Worm (Caenorhabditis elegans): ENCODE measurements around the gene pqn-73.

Gene pqn-73

DNA sequence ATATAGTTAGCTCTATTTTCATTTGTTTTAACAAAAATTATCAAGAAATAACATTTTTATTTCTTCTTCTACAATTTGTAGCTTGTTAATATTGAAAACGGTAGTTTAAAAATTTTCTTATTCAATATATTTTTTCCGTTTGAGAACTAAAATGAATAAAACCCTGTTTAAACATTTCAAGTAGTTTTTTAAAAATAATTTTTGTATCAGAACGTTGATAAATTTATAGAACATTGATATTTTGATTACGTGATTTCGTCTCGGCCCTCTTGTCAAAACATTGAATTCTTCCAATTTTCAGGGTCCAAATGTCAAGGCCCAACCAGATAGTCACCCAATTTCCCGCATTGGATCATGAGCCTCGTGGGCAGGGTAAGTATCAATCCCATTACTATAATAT lies at the start of gene pqn-73:
TSS of gene pqn-73 (plus strand) at position 301 of the 400 bp plus-strand sequence.
- no peak for TF ChIP-seq ces-1 (GFP tag; optimal IDR thresholded peaks at IDR 0.05)
- TF ChIP-seq unc-86 (tag; optimal IDR thresholded peaks at IDR 0.05): no peak
- TF ChIP-seq skn-1 (tag; optimal IDR thresholded peaks at IDR 0.05): no peak

DNA sequence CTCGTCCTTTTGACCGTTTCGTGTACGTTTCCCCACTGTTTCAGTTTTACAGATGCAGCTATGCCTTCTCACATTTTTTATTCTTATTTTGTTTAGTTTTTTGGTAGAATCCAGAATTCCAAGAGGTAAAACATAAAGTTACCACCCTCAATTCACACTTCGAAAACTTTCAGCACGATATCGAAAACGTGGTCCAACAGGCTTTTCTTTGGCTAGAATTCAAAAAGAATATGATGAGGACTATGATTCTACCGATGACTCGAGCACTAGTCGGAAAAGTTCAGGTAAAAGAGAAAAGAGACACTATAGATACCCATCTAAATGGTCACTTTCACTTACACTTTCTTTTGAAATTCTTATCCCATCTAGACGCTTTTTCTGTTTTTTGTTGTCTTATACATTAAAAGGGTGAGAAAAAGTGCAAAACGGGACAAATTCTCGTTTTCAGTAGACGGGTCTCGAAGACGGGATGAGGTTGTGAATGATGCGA lies 46.2 kb upstream of the pqn-73 start, which contains the start of gene M05D6.9:
TSS of gene M05D6.9 (plus strand) at position 51 of the 490 bp plus-strand sequence.
- TF ChIP-seq jun-1 (tag; optimal IDR thresholded peaks at IDR 0.05) (no peak), egl-27 (tag; optimal IDR thresholded peaks at IDR 0.05) (no peak), lin-15B (tag; optimal IDR thresholded peaks at IDR 0.05) (no peak), blmp-1 (tag; optimal IDR thresholded peaks at IDR 0.05) (peak; percentile 64)

DNA sequence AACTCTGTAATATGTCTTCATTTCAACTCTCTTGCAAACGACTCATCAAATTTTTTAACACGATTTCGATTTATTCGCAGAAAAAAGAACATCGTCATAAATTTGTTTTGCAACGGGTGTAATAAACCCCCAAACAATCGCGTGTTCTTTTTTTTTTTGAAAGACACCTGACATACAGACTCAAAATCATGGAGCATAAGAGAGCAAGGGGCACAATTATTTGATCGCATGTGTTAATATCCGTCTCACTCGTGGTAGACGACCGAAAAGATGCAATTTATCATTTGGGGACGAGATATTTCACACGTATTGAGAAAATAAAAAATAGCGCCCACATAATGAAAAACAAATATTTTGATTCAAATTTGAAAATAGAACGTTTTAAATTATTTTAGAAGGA lies 44.3 kb upstream of the pqn-73 start:
- TF ChIP-seq ceh-88 (GFP tag; IDR thresholded peaks at IDR 0.05): no peak
- TF ChIP-seq rnt-1 (tag; optimal IDR thresholded peaks at IDR 0.05): peak; percentile 56
- TF ChIP-seq vab-15 (tag; optimal IDR thresholded peaks at IDR 0.05): no peak
- TF ChIP-seq nhr-19 (GFP tag; conservative IDR thresholded peaks at IDR 0.05): 0 out of 2 replicates have a peak, but pooled peaks have one; percentile 31
- TF ChIP-seq efl-1 (optimal IDR thresholded peaks at IDR 0.05): no peak
- peak in 1 of 2 experiments; percentile 58 for TF ChIP-seq efl-1 (GFP tag; optimal IDR thresholded peaks at IDR 0.05 in 1 of 2)
- TF ChIP-seq lin-14 (GFP tag; optimal IDR thresholded peaks at IDR 0.05): peak; percentile 74
- peak; percentile 28 for TF ChIP-seq nhr-71 (tag; optimal IDR thresholded peaks at IDR 0.05)
- TF ChIP-seq fkh-10 (GFP tag; optimal IDR thresholded peaks at IDR 0.05): no peak
- peak in 1 of 2 experiments; percentile 25 for TF ChIP-seq lsy-2 (tag; optimal IDR thresholded peaks at IDR 0.05)
- TF ChIP-seq nhr-11 (tag; optimal IDR thresholded peaks at IDR 0.05): no peak

DNA sequence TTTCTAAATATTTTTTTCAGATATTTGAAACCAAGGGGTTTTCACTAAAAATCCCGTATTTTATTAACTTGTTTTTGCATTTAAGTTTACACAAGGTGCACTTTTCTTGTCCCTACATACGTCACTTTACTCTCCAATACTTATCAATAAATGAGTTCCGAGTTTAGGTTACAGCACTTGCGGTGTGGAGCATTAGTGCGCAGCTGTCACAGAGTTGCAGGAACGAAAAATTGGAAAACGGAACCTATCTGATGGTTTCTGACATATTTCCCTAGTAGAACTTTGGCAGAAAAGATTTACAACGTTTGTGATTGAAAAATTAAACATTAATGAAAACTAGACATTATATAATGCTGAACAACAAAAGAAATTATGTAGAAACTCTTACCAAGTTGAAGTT lies 42.3 kb upstream of the pqn-73 start:
- TF ChIP-seq unc-86 (tag; optimal IDR thresholded peaks at IDR 0.05): no peak
- no peak for TF ChIP-seq nhr-11 (tag; optimal IDR thresholded peaks at IDR 0.05)
- no peak for TF ChIP-seq nhr-28 (tag; optimal IDR thresholded peaks at IDR 0.05)
- no peak for TF ChIP-seq nhr-47 (tag; optimal IDR thresholded peaks at IDR 0.05)
- TF ChIP-seq fos-1 (tag; optimal IDR thresholded peaks at IDR 0.05): no peak
- TF ChIP-seq mdl-1 (tag; optimal IDR thresholded peaks at IDR 0.05): no peak
- TF ChIP-seq unc-98 (GFP tag; IDR thresholded peaks at IDR 0.05): no peak
- no peak for TF ChIP-seq unc-30 (tag; optimal IDR thresholded peaks at IDR 0.05)
- TF ChIP-seq lin-14 (GFP tag; optimal IDR thresholded peaks at IDR 0.05): no peak
- no peak for TF ChIP-seq sup-37 (GFP tag; optimal IDR thresholded peaks at IDR 0.05)
- no peak for TF ChIP-seq aha-1 (tag; optimal IDR thresholded peaks at IDR 0.05)
- no peak for TF ChIP-seq ceh-90 (tag; optimal IDR thresholded peaks at IDR 0.05)
- TF ChIP-seq lin-13 (GFP tag; optimal IDR thresholded peaks at IDR 0.05): no peak

DNA sequence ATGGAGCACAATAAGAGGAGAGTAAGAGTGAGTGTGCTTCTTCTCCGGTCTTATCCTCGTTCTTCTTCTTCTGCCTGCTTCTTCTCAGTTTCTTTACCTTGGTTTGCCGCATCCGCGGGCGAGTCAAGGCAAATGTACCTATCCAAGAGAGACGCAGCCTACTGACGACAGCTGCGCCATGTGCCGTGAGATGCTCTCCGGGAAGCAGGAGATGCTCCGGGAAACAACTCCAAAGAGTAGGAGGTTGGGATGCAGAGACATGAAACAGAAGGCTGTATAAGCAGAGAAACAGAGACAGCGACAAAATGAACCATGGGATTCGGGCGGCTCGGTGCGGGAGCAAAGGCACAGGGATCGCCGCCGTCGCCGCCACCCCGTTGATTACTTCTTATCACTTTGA lies 41.5 kb upstream of the pqn-73 start:
- no peak for TF ChIP-seq unc-62 (GFP tag; optimal IDR thresholded peaks at IDR 0.05)
- no peak for TF ChIP-seq nhr-237 (tag; optimal IDR thresholded peaks at IDR 0.05)
- no peak for TF ChIP-seq fkh-8 (tag; optimal IDR thresholded peaks at IDR 0.05)
- TF ChIP-seq jun-1 (tag; optimal IDR thresholded peaks at IDR 0.05): no peak
- no peak for TF ChIP-seq fos-1 (tag; optimal IDR thresholded peaks at IDR 0.05)
- TF ChIP-seq mef-2 (tag; optimal IDR thresholded peaks at IDR 0.05): no peak
- TF ChIP-seq lin-14 (GFP tag; optimal IDR thresholded peaks at IDR 0.05): peak; percentile 78
- TF ChIP-seq ztf-4 (tag; optimal IDR thresholded peaks at IDR 0.05): no peak
- TF ChIP-seq nhr-76 (tag; optimal IDR thresholded peaks at IDR 0.05): no peak
- TF ChIP-seq ceh-63 (GFP tag; optimal IDR thresholded peaks at IDR 0.05): no peak
- TF ChIP-seq F16B12.6 (tag; optimal IDR thresholded peaks at IDR 0.05): no peak
- TF ChIP-seq lin-13 (GFP tag; optimal IDR thresholded peaks at IDR 0.05): no peak
- TF ChIP-seq isw-1 (GFP tag; IDR thresholded peaks at IDR 0.05): no peak
- no peak for TF ChIP-seq ceh-88 (GFP tag; IDR thresholded peaks at IDR 0.05)
- TF ChIP-seq nhr-90 (tag; optimal IDR thresholded peaks at IDR 0.05; ENCODE audit: poor library complexity): no peak
- TF ChIP-seq zag-1 (tag; optimal IDR thresholded peaks at IDR 0.05): no peak
- TF ChIP-seq lsy-2 (tag; optimal IDR thresholded peaks at IDR 0.05): peak in 1 of 2 experiments; percentile 34
- TF ChIP-seq mab-9 (GFP tag; IDR thresholded peaks at IDR 0.05): no peak
- no peak for TF ChIP-seq tlp-1 (tag; optimal IDR thresholded peaks at IDR 0.05)
- TF ChIP-seq sptf-1 (tag; optimal IDR thresholded peaks at IDR 0.05): no peak
- TF ChIP-seq nhr-47 (tag; optimal IDR thresholded peaks at IDR 0.05): peak; percentile 0
- TF ChIP-seq aha-1 (tag; optimal IDR thresholded peaks at IDR 0.05): no peak
- peak; percentile 31 for TF ChIP-seq nhr-20 (tag; optimal IDR thresholded peaks at IDR 0.05)
- TF ChIP-seq efl-1 (optimal IDR thresholded peaks at IDR 0.05): no peak
- TF ChIP-seq efl-1 (GFP tag; optimal IDR thresholded peaks at IDR 0.05 in 1 of 2): no peak
- TF ChIP-seq dsc-1 (tag; optimal IDR thresholded peaks at IDR 0.05): peak; percentile 8
- TF ChIP-seq grh-1 (GFP tag; IDR thresholded peaks at IDR 0.05): no peak
- TF ChIP-seq nhr-28 (tag; optimal IDR thresholded peaks at IDR 0.05): no peak
- TF ChIP-seq ceh-90 (tag; optimal IDR thresholded peaks at IDR 0.05): no peak
